Fruit fly (Drosophila melanogaster) whole organism, prepupa: ENCODE data around the gene CG5815.

Source experiments
- Blimp-1 ChIP-seq: fragments of 200-800 bp; sonication (Bioruptor generic); optimal IDR thresholded peaks from 3 replicates; lab custom pipeline; 2017; ENCODE audit warnings: missing biosample characterization, missing genetic modification characterization, mild to moderate bottlenecking, moderate library complexity, missing genetic modification reagents
- CG10669 ChIP-seq: fragments of 200-800 bp; sonication (Bioruptor generic); optimal IDR thresholded peaks from 3 replicates; lab custom pipeline; 2018; ENCODE audit warnings: missing biosample characterization, mild to moderate bottlenecking, missing genetic modification characterization, moderate library complexity
- CG1621 ChIP-seq: fragments of 200-800 bp; sonication (Bioruptor generic); optimal IDR thresholded peaks from 3 replicates; lab custom pipeline; 2018; ENCODE audit warnings: missing biosample characterization, mild to moderate bottlenecking, missing genetic modification characterization
- CG16779 ChIP-seq: fragments of 200-800 bp; sonication (Bioruptor generic); optimal IDR thresholded peaks from 3 replicates; lab custom pipeline; 2017; ENCODE audit warnings: missing biosample characterization, mild to moderate bottlenecking, missing genetic modification characterization
- CG3919 ChIP-seq: fragments of 200-800 bp; sonication (Bioruptor generic); optimal IDR thresholded peaks from 3 replicates; lab custom pipeline; 2016; ENCODE audit warnings: missing biosample characterization, missing genetic modification characterization
- CG6792 ChIP-seq: fragments of 200-800 bp; sonication (Bioruptor generic); optimal IDR thresholded peaks from 3 replicates; lab custom pipeline; 2016; ENCODE audit warnings: missing biosample characterization, missing genetic modification characterization
- CG6808 ChIP-seq: fragments of 200-800 bp; sonication (Bioruptor generic); optimal IDR thresholded peaks from 3 replicates; lab custom pipeline; 2017; ENCODE audit warnings: missing biosample characterization, missing genetic modification characterization, mild to moderate bottlenecking, moderate library complexity, missing genetic modification reagents
- CG9139 ChIP-seq: fragments of 200-800 bp; sonication (Bioruptor generic); optimal IDR thresholded peaks from 3 replicates; lab custom pipeline; 2017; ENCODE audit warnings: missing biosample characterization, mild to moderate bottlenecking, missing genetic modification characterization
- Hr4 ChIP-seq: fragments of 200-800 bp; sonication (Bioruptor generic); optimal IDR thresholded peaks from 3 replicates; lab custom pipeline; 2016; ENCODE audit warnings: missing biosample characterization, missing genetic modification characterization
- OdsH ChIP-seq: fragments of 200-800 bp; sonication (Bioruptor generic); optimal IDR thresholded peaks from 3 replicates; lab custom pipeline; 2016; ENCODE audit warnings: missing biosample characterization, missing genetic modification characterization
- lz ChIP-seq: fragments of 200-800 bp; sonication (Bioruptor generic); optimal IDR thresholded peaks from 3 replicates; lab custom pipeline; 2016; ENCODE audit warnings: missing biosample characterization, missing genetic modification characterization

- TF ChIP-seq CG1621 (tag; lab: Kevin White, UChicago) (no peak), lz (GFP tag; lab: Kevin White, UChicago) (no peak), CG3919 (no peak), CG10669 (GFP tag; lab: Kevin White, UChicago) (no peak), CG6792 (GFP tag; lab: Kevin White, UChicago) (no peak), OdsH (GFP tag; lab: Kevin White, UChicago) (no peak), CG6808 (GFP tag; lab: Kevin White, UChicago) (no peak), Hr4 (GFP tag; lab: Kevin White, UChicago) (no peak), CG9139 (GFP tag; lab: Kevin White, UChicago) (no peak), CG16779 (tag; lab: Kevin White, UChicago) (no peak), Blimp-1 (GFP tag; lab: Kevin White, UChicago) (no peak)
Observed at dm6 chr3R:27064099-27064498, 48.3 kb upstream of the CG5815 start, which contains the start of gene Nep5.
